Fruit fly (Drosophila melanogaster) whole organism, embryonic: ENCODE data around the gene Grip84.

Source experiments
- B-H1 ChIP-seq: fragments of 200-800 bp; sonication (Bioruptor generic); IDR thresholded peaks from 3 replicates; pipeline ENCODE4 v1.3.6; 2022; ENCODE audit warnings: missing biosample characterization, missing genetic modification characterization
- CG10147 ChIP-seq: fragments of 200-800 bp; sonication (Bioruptor generic); optimal IDR thresholded peaks from 2 replicates; lab custom pipeline; 2019; ENCODE audit warnings: missing biosample characterization, mild to moderate bottlenecking, missing genetic modification characterization, moderate library complexity
- CG11696 ChIP-seq: fragments of 200-800 bp; sonication (Bioruptor generic); IDR thresholded peaks from 2 replicates; pipeline ENCODE4 v1.3.6; 2022; ENCODE audit warnings: missing biosample characterization, missing genetic modification characterization
- CG12155 ChIP-seq: fragments of 200-800 bp; sonication (Bioruptor generic); optimal IDR thresholded peaks from 3 replicates; lab custom pipeline; 2016; ENCODE audit warnings: missing biosample characterization, missing genetic modification characterization
- CG15514 ChIP-seq: fragments of 200-800 bp; sonication (Bioruptor generic); optimal IDR thresholded peaks from 3 replicates; lab custom pipeline; 2017; ENCODE audit warnings: missing biosample characterization, missing genetic modification characterization, mild to moderate bottlenecking, moderate library complexity, missing genetic modification reagents
- CG17385 ChIP-seq: fragments of 200-800 bp; sonication (Bioruptor generic); optimal IDR thresholded peaks from 3 replicates; lab custom pipeline; 2018; ENCODE audit warnings: missing biosample characterization, mild to moderate bottlenecking, missing genetic modification characterization
- CG17829 ChIP-seq: fragments of 200-800 bp; optimal IDR thresholded peaks from 2 replicates; lab custom pipeline; 2019; ENCODE audit warnings: missing biosample characterization, mild to moderate bottlenecking, missing genetic modification characterization, moderate library complexity
- CG2199 ChIP-seq: fragments of 200-800 bp; sonication (Bioruptor generic); IDR thresholded peaks from 3 replicates; pipeline ENCODE4 v1.3.6; 2022; ENCODE audit warnings: missing biosample characterization, missing genetic modification characterization
- CG33213 ChIP-seq: fragments of 200-800 bp; sonication (Bioruptor generic); optimal IDR thresholded peaks from 3 replicates; lab custom pipeline; 2016; ENCODE audit warnings: missing biosample characterization, missing genetic modification characterization
- CG5180 ChIP-seq: fragments of 200-800 bp; sonication (Bioruptor generic); optimal IDR thresholded peaks from 3 replicates; lab custom pipeline; 2017; ENCODE audit warnings: missing biosample characterization, missing genetic modification characterization, mild to moderate bottlenecking, moderate library complexity, missing genetic modification reagents
- CG7987 ChIP-seq: fragments of 200-800 bp; sonication (Bioruptor generic); optimal IDR thresholded peaks from 2 replicates; lab custom pipeline; 2018; ENCODE audit warnings: missing biosample characterization, mild to moderate bottlenecking, missing genetic modification characterization, moderate library complexity
- CG8089 ChIP-seq: fragments of 200-800 bp; sonication (Bioruptor generic); optimal IDR thresholded peaks from 3 replicates; lab custom pipeline; 2016; ENCODE audit warnings: missing biosample characterization, missing genetic modification characterization
- CG8281 ChIP-seq: fragments of 200-800 bp; sonication (Bioruptor generic); optimal IDR thresholded peaks from 2 replicates; lab custom pipeline; 2018; ENCODE audit warnings: missing biosample characterization, mild to moderate bottlenecking, missing genetic modification characterization, moderate library complexity
- CG8359 ChIP-seq: fragments of 200-800 bp; sonication (Bioruptor generic); optimal IDR thresholded peaks from 2 replicates; lab custom pipeline; 2017; ENCODE audit warnings: missing biosample characterization, mild to moderate bottlenecking, missing genetic modification characterization, borderline replicate concordance
- CG9727 ChIP-seq: fragments of 200-800 bp; sonication (Bioruptor generic); optimal IDR thresholded peaks from 3 replicates; lab custom pipeline; 2017; ENCODE audit warnings: missing biosample characterization, mild to moderate bottlenecking, missing genetic modification characterization
- Eip74EF ChIP-seq, 2 experiments: fragments of 200-800 bp in 1 of 2; fragments of >200 bp in 1 of 2; sonication (Bioruptor generic) in 1 of 2; optimal IDR thresholded peaks; 2 replicates each; lab custom pipeline; 2017 to 2019; ENCODE audit warnings: missing biosample characterization in 2 of 2, missing genetic modification characterization in 2 of 2, mild to moderate bottlenecking in 1 of 2, moderate library complexity in 1 of 2
- Gug ChIP-seq: fragments of 200-800 bp; sonication (Bioruptor generic); IDR thresholded peaks from 4 replicates; pipeline ENCODE4 v1.3.6; 2022; ENCODE audit warnings: missing biosample characterization, missing genetic modification characterization
- HHEX ChIP-seq: fragments of 200-800 bp; sonication (Bioruptor generic); optimal IDR thresholded peaks from 3 replicates; lab custom pipeline; 2017; ENCODE audit warnings: missing biosample characterization, mild to moderate bottlenecking, missing genetic modification characterization, missing genetic modification reagents
- NfI ChIP-seq: fragments of 200-800 bp; sonication (Bioruptor generic); optimal IDR thresholded peaks from 3 replicates; lab custom pipeline; 2018; ENCODE audit warnings: missing biosample characterization, mild to moderate bottlenecking, missing genetic modification characterization, moderate library complexity
- Opbp ChIP-seq: fragments of 200-800 bp; sonication (Bioruptor generic); IDR thresholded peaks from 3 replicates; pipeline ENCODE4 v1.3.6; 2022; ENCODE audit warnings: missing biosample characterization, missing genetic modification characterization; ENCODE audit not compliant: partially characterized antibody
- Side ChIP-seq: fragments of 200-800 bp; sonication (Bioruptor generic); optimal IDR thresholded peaks from 2 replicates; lab custom pipeline; 2016; ENCODE audit warnings: missing biosample characterization, missing genetic modification characterization
- Taf1 ChIP-seq: fragments of 200-800 bp; sonication (Bioruptor generic); IDR thresholded peaks from 2 replicates; pipeline ENCODE4 v1.3.6; 2022; ENCODE audit warnings: missing biosample characterization, missing genetic modification characterization
- ato ChIP-seq: fragments of 200-800 bp; sonication (Bioruptor generic); IDR thresholded peaks from 2 replicates; pipeline ENCODE4 v1.3.6; 2022; ENCODE audit warnings: missing biosample characterization, missing genetic modification characterization; ENCODE audit not compliant: partially characterized antibody
- bowl ChIP-seq: fragments of 200-800 bp; sonication (Bioruptor generic); IDR thresholded peaks from 2 replicates; pipeline ENCODE4 v1.3.6; 2022; ENCODE audit warnings: missing biosample characterization, missing genetic modification characterization
- br ChIP-seq: fragments of >200 bp; optimal IDR thresholded peaks from 2 replicates; lab custom pipeline; 2017
- cato ChIP-seq: fragments of 200-800 bp; sonication (Bioruptor generic); optimal IDR thresholded peaks from 2 replicates; lab custom pipeline; 2016; ENCODE audit warnings: missing biosample characterization, missing genetic modification characterization, borderline replicate concordance
- crp ChIP-seq, 2 experiments: fragments of 200-800 bp; sonication (Bioruptor generic); optimal IDR thresholded peaks; 2 replicates in 1 of 2; 3 replicates in 1 of 2; lab custom pipeline; 2017; ENCODE audit warnings: missing biosample characterization in 2 of 2, missing genetic modification characterization in 2 of 2, mild to moderate bottlenecking in 1 of 2, moderate library complexity in 1 of 2
- da ChIP-seq: fragments of 200-800 bp; sonication (Bioruptor generic); optimal IDR thresholded peaks from 2 replicates; lab custom pipeline; 2016; ENCODE audit warnings: missing biosample characterization, missing genetic modification characterization
- dati ChIP-seq: fragments of 200-800 bp; sonication (Bioruptor generic); IDR thresholded peaks from 2 replicates; pipeline ENCODE4 v1.3.6; 2022; ENCODE audit warnings: missing biosample characterization, missing genetic modification characterization
- dmrt11E ChIP-seq: fragments of 200-800 bp; sonication (Bioruptor generic); optimal IDR thresholded peaks from 3 replicates; lab custom pipeline; 2018; ENCODE audit warnings: missing biosample characterization, mild to moderate bottlenecking, missing genetic modification characterization, moderate library complexity
- en ChIP-seq: fragments of 200-800 bp; sonication (Bioruptor generic); optimal IDR thresholded peaks from 2 replicates; lab custom pipeline; 2016; ENCODE audit warnings: missing biosample characterization, missing genetic modification characterization
- gce ChIP-seq: fragments of 200-800 bp; sonication (Bioruptor generic); IDR thresholded peaks from 3 replicates; pipeline ENCODE4 v1.3.6; 2022; ENCODE audit warnings: missing biosample characterization, missing genetic modification characterization
- gcm ChIP-seq: fragments of 200-800 bp; sonication (Bioruptor generic); optimal IDR thresholded peaks from 2 replicates; lab custom pipeline; 2019; ENCODE audit warnings: missing biosample characterization, mild to moderate bottlenecking, missing genetic modification characterization, moderate library complexity
- gfzf ChIP-seq: fragments of 200-800 bp; sonication (Bioruptor generic); optimal IDR thresholded peaks from 2 replicates; lab custom pipeline; 2016; ENCODE audit warnings: missing biosample characterization, mild to moderate bottlenecking, missing genetic modification characterization, moderate library complexity
- grau ChIP-seq: fragments of 200-800 bp; optimal IDR thresholded peaks from 3 replicates; lab custom pipeline; 2019; ENCODE audit warnings: missing biosample characterization, mild to moderate bottlenecking, missing genetic modification characterization, moderate library complexity
- gt ChIP-seq: fragments of 200-800 bp; sonication (Bioruptor generic); IDR thresholded peaks from 2 replicates; pipeline ENCODE4 v1.3.6; 2022; ENCODE audit warnings: missing biosample characterization, missing genetic modification characterization
- ham ChIP-seq: fragments of 200-800 bp; sonication (Bioruptor generic); IDR thresholded peaks from 2 replicates; pipeline ENCODE4 v1.3.6; 2022; ENCODE audit warnings: missing biosample characterization, missing genetic modification characterization
- jumu ChIP-seq: fragments of 200-800 bp; sonication (Bioruptor generic); optimal IDR thresholded peaks from 3 replicates; lab custom pipeline; 2016; ENCODE audit warnings: missing biosample characterization, missing genetic modification characterization
- lola ChIP-seq, 3 experiments: fragments of >200 bp in 2 of 3; fragments of 200-800 bp in 1 of 3; sonication (Bioruptor generic) in 1 of 3; optimal IDR thresholded peaks; 2 replicates each; lab custom pipeline; 2017 to 2019; ENCODE audit warnings: missing biosample characterization in 3 of 3, missing genetic modification characterization in 3 of 3, mild to moderate bottlenecking in 1 of 3, moderate library complexity in 1 of 3
- oc ChIP-seq: fragments of 200-800 bp; sonication (Bioruptor generic); optimal IDR thresholded peaks from 2 replicates; lab custom pipeline; 2018; ENCODE audit warnings: missing biosample characterization, mild to moderate bottlenecking, missing genetic modification characterization, moderate library complexity
- pum ChIP-seq: fragments of 200-800 bp; sonication (Bioruptor generic); optimal IDR thresholded peaks from 2 replicates; lab custom pipeline; 2016; ENCODE audit warnings: missing biosample characterization, missing genetic modification characterization
- run ChIP-seq: fragments of 200-800 bp; sonication (Bioruptor generic); optimal IDR thresholded peaks from 3 replicates; lab custom pipeline; 2018; ENCODE audit warnings: missing biosample characterization, mild to moderate bottlenecking, missing genetic modification characterization
- salm ChIP-seq: fragments of 200-800 bp; sonication (Bioruptor generic); optimal IDR thresholded peaks from 2 replicates; lab custom pipeline; 2018; ENCODE audit warnings: missing biosample characterization, mild to moderate bottlenecking, missing genetic modification characterization
- shn ChIP-seq: fragments of 200-800 bp; sonication (Bioruptor generic); optimal IDR thresholded peaks from 3 replicates; lab custom pipeline; 2016; ENCODE audit warnings: missing biosample characterization, missing genetic modification characterization
- so ChIP-seq: fragments of 200-800 bp; sonication (Bioruptor generic); IDR thresholded peaks from 3 replicates; pipeline ENCODE4 v1.3.6; 2022; ENCODE audit warnings: missing biosample characterization, missing genetic modification characterization
- tgo ChIP-seq: fragments of 200-800 bp; sonication (Bioruptor generic); IDR thresholded peaks from 3 replicates; pipeline ENCODE4 v1.3.6; 2022; ENCODE audit warnings: missing biosample characterization, missing genetic modification characterization
- tna ChIP-seq: fragments of 200-800 bp; sonication (Bioruptor generic); IDR thresholded peaks from 2 replicates; pipeline ENCODE4 v1.3.6; 2022; ENCODE audit warnings: missing biosample characterization, missing genetic modification characterization; ENCODE audit not compliant: partially characterized antibody
- wek ChIP-seq: fragments of 200-800 bp; sonication (Bioruptor generic); optimal IDR thresholded peaks from 3 replicates; lab custom pipeline; 2018; ENCODE audit warnings: missing biosample characterization, mild to moderate bottlenecking, missing genetic modification characterization, moderate library complexity
- z ChIP-seq: fragments of 200-800 bp; sonication (Bioruptor generic); IDR thresholded peaks from 3 replicates; pipeline ENCODE4 v1.3.6; 2022; ENCODE audit warnings: missing biosample characterization, missing genetic modification characterization

The Grip84 gene

dm6 chrX:19565714-19566316 is at the start of gene Grip84, which contains the start of gene car (continued):
- no peak for TF ChIP-seq en (GFP tag; lab: Kevin White, UChicago)
- no peak for TF ChIP-seq dati (GFP tag; lab: Robert Waterston, UW)
- TF ChIP-seq Gug (GFP tag; lab: Robert Waterston, UW), result peak; percentile 58; the same call in 2 of the 4 replicates
- peak; percentile 73 for TF ChIP-seq CG17829 (tag; lab: Kevin White, UChicago)
- TF ChIP-seq CG9727 (GFP tag; lab: Kevin White, UChicago), result peak; percentile 70
- peak; percentile 81 for TF ChIP-seq grau (tag; lab: Kevin White, UChicago)
- TF ChIP-seq tna, result no peak
- TF ChIP-seq cato, result peak; percentile 37
- TF ChIP-seq B-H1 (GFP tag; lab: Robert Waterston, UW), result no peak
- TF ChIP-seq ato (GFP tag; lab: Robert Waterston, UW), result no peak
- TF ChIP-seq CG8089 (GFP tag; lab: Kevin White, UChicago), result no peak
- 0 out of 3 replicates have a peak, but pooled peaks have one; percentile 11 for TF ChIP-seq Opbp (GFP tag; lab: Robert Waterston, UW)
- peak; percentile 60 for TF ChIP-seq gfzf (GFP tag; lab: Kevin White, UChicago)
- TF ChIP-seq so, result no peak
- no peak for TF ChIP-seq br
- TF ChIP-seq run (tag; lab: Kevin White, UChicago), result peak; percentile 15
- TF ChIP-seq tgo (GFP tag; lab: Robert Waterston, UW), result peak; percentile 73
- peak; percentile 72 for TF ChIP-seq pum (GFP tag; lab: Kevin White, UChicago)
- TF ChIP-seq salm (tag; lab: Kevin White, UChicago), result no peak
- peak; percentile 64 for TF ChIP-seq jumu
- no peak for TF ChIP-seq oc (tag; lab: Kevin White, UChicago)
- peak; percentile 51 for TF ChIP-seq gcm (GFP tag; lab: Kevin White, UChicago)
- TF ChIP-seq CG7987, result no peak
- TF ChIP-seq CG11696 (GFP tag; lab: Robert Waterston, UW), result no peak
- peak; percentile 51 for TF ChIP-seq CG17385 (GFP tag; lab: Kevin White, UChicago)
- TF ChIP-seq HHEX (GFP tag; lab: Kevin White, UChicago), result peak; percentile 42
- no peak for TF ChIP-seq CG33213
- TF ChIP-seq shn (GFP tag; lab: Kevin White, UChicago), result no peak
- peak; percentile 44; the same call in 1 of the 2 replicates for TF ChIP-seq Taf1
- no peak for TF ChIP-seq gt (GFP tag; lab: Robert Waterston, UW)
- TF ChIP-seq dmrt11E, result peak; percentile 72
- peak; percentile 62 for TF ChIP-seq CG12155 (GFP tag; lab: Kevin White, UChicago)
- TF ChIP-seq bowl (GFP tag; lab: Robert Waterston, UW), result no peak
- no peak for TF ChIP-seq CG8281 (tag; lab: Kevin White, UChicago)
- peak in 1 of 3 experiments; percentile 76 for TF ChIP-seq lola (GFP tag; optimal IDR thresholded peaks at IDR 0.05; lab: Kevin White, UChicago)
- TF ChIP-seq Eip74EF (GFP tag; optimal IDR thresholded peaks at IDR 0.05; lab: Kevin White, UChicago), result no peak
- no peak for TF ChIP-seq CG15514 (GFP tag; lab: Kevin White, UChicago)
- TF ChIP-seq CG8359 (GFP tag; lab: Kevin White, UChicago), result no peak
- TF ChIP-seq CG10147 (GFP tag; lab: Kevin White, UChicago), result no peak
- peak; percentile 68 for TF ChIP-seq NfI (GFP tag; lab: Kevin White, UChicago)
- no peak for TF ChIP-seq CG2199 (GFP tag; lab: Robert Waterston, UW)
- TF ChIP-seq crp (GFP tag; optimal IDR thresholded peaks at IDR 0.05; lab: Kevin White, UChicago), result peak; percentile 37 to 90
- TF ChIP-seq wek (GFP tag; lab: Kevin White, UChicago), result no peak
- no peak for TF ChIP-seq z (GFP tag; lab: Robert Waterston, UW)
- peak; percentile 25 for TF ChIP-seq da (GFP tag; lab: Kevin White, UChicago)
- no peak for TF ChIP-seq ham
- no peak for TF ChIP-seq gce (GFP tag; lab: Robert Waterston, UW)
- TF ChIP-seq Side (GFP tag; lab: Kevin White, UChicago), result peak; percentile 20
- TF ChIP-seq CG5180 (GFP tag; lab: Kevin White, UChicago), result no peak
